Fruit fly (Drosophila melanogaster) whole organism, adult: ENCODE measurements around the gene Bcs1.

Experiments used
- CG11617 ChIP-seq: fragments of 200-800 bp; sonication (Bioruptor generic); optimal IDR thresholded peaks from 2 replicates; lab custom pipeline; 2017; ENCODE audit warnings: mild to moderate bottlenecking, missing biosample characterization, missing genetic modification reagents, missing genetic modification characterization
- CG12768 ChIP-seq: fragments of 200-800 bp; sonication (Bioruptor generic); optimal IDR thresholded peaks from 2 replicates; lab custom pipeline; 2017; ENCODE audit warnings: missing biosample characterization, missing genetic modification characterization, mild to moderate bottlenecking, moderate library complexity, missing genetic modification reagents
- CG14711 ChIP-seq: fragments of 200-800 bp; sonication (Bioruptor generic); optimal IDR thresholded peaks from 2 replicates; lab custom pipeline; 2018; ENCODE audit warnings: missing biosample characterization, mild to moderate bottlenecking, missing genetic modification characterization, moderate library complexity
- CG1620 ChIP-seq: fragments of 200-800 bp; sonication (Bioruptor generic); optimal IDR thresholded peaks from 2 replicates; lab custom pipeline; 2016; ENCODE audit warnings: missing biosample characterization, missing genetic modification characterization
- CG33017 ChIP-seq: fragments of 200-800 bp; sonication (Bioruptor generic); optimal IDR thresholded peaks from 2 replicates; lab custom pipeline; 2018; ENCODE audit warnings: missing biosample characterization, mild to moderate bottlenecking, missing genetic modification characterization, moderate library complexity
- CG5204 ChIP-seq: fragments of 200-800 bp; sonication (Bioruptor generic); optimal IDR thresholded peaks from 2 replicates; lab custom pipeline; 2016; ENCODE audit warnings: missing biosample characterization, missing genetic modification characterization
- Crg-1 ChIP-seq: fragments of 200-800 bp; sonication (Bioruptor generic); optimal IDR thresholded peaks from 2 replicates; lab custom pipeline; 2016; ENCODE audit warnings: missing biosample characterization, missing genetic modification characterization
- Hr96 ChIP-seq: fragments of 200-800 bp; sonication (Bioruptor generic); optimal IDR thresholded peaks from 2 replicates; lab custom pipeline; 2016; ENCODE audit warnings: missing biosample characterization, missing genetic modification characterization
- Mnt ChIP-seq: fragments of 200-800 bp; sonication (Bioruptor generic); optimal IDR thresholded peaks from 2 replicates; lab custom pipeline; 2016; ENCODE audit warnings: missing biosample characterization, mild to moderate bottlenecking, missing genetic modification characterization
- cic ChIP-seq: fragments of 200-800 bp; sonication (Bioruptor generic); optimal IDR thresholded peaks from 2 replicates; lab custom pipeline; 2017; ENCODE audit warnings: missing biosample characterization, mild to moderate bottlenecking, missing genetic modification characterization, moderate library complexity
- kay ChIP-seq: fragments of 200-800 bp; sonication (Bioruptor generic); peaks from one replicate; lab custom pipeline; 2016; ENCODE audit warnings: missing biosample characterization, missing genetic modification characterization, borderline replicate concordance

- no peak for TF ChIP-seq CG12768 (GFP tag; lab: Kevin White, UChicago)
- TF ChIP-seq CG11617 (GFP tag; lab: Kevin White, UChicago), result peak; percentile 2
- TF ChIP-seq Hr96 (GFP tag; lab: Kevin White, UChicago), result no peak
- no peak for TF ChIP-seq Mnt (GFP tag; lab: Kevin White, UChicago)
- TF ChIP-seq kay (GFP tag; lab: Kevin White, UChicago), result no peak
- no peak for TF ChIP-seq CG5204
- no peak for TF ChIP-seq CG1620 (GFP tag; lab: Kevin White, UChicago)
- no peak for TF ChIP-seq Crg-1 (GFP tag; lab: Kevin White, UChicago)
- TF ChIP-seq cic (GFP tag; lab: Kevin White, UChicago), result no peak
- TF ChIP-seq CG14711 (tag; lab: Kevin White, UChicago), result no peak
- no peak for TF ChIP-seq CG33017
These were observed 8.6 kb downstream of the Bcs1 start for dm6 chr2L:10231092-10231494.
